Fruit fly (Drosophila melanogaster): Measurements from ENCODE around the gene nom.

DNA sequence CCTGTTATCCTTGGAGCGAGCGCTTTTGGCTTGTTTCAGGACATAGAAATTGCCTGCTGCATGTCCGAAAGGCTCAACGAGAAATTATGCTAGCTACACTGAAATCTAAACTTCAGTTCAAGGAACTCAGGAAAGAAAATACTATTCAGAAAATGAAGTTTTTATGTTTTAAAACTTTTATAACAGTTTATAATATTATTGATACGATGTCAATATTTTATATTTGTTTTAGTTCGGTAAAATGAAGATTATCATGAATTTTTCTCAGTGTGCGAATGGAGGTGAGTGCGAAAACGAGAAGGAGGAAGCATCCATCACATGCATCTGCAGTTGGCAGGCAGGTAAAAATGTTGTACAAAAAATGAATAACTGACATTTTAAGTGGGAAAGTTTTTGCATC is 23.4 kb downstream of the nom start:
- TF ChIP-seq Dll (optimal IDR thresholded peaks at IDR 0.05) = no peak
- no peak for TF ChIP-seq psq (optimal IDR thresholded peaks at IDR 0.05)
- no peak for TF ChIP-seq CG8478 (optimal IDR thresholded peaks at IDR 0.05)
- no peak for TF ChIP-seq pan (optimal IDR thresholded peaks at IDR 0.05)

Measured in whole organism.